Worm (Caenorhabditis elegans) whole organism, young adult: ENCODE results near the gene ubxn-6.
A peak's percentile ranks its signal among the peaks of the same experiment; 100 is the strongest.
"Not testable (repeated sequence)": the region's sequence is repeated elsewhere in the genome, so short reads cannot be mapped to it uniquely, and the experiment has no call there.

Experiments
- B0261.1 ChIP-seq: sonication (generic microtip); optimal IDR thresholded peaks from 2 replicates; lab custom pipeline; 2016; ENCODE audit warnings: mild to moderate bottlenecking, missing genetic modification characterization, moderate library complexity, missing compliant biosample characterization
- F22D6.2 ChIP-seq: sonication (generic microtip); optimal IDR thresholded peaks from 2 replicates; lab custom pipeline; 2016; ENCODE audit warnings: mild to moderate bottlenecking, missing genetic modification characterization, missing compliant biosample characterization
- F23B12.7 ChIP-seq: sonication (generic microtip); optimal IDR thresholded peaks from 2 replicates; lab custom pipeline; 2017; ENCODE audit warnings: missing genetic modification characterization, mild to moderate bottlenecking, missing compliant biosample characterization, antibody characterized with exemption, moderate library complexity; ENCODE audit not compliant: insufficient read depth
- F49E8.2 ChIP-seq: sonication (generic microtip); optimal IDR thresholded peaks from 3 replicates; lab custom pipeline; 2017; ENCODE audit warnings: missing genetic modification characterization, mild to moderate bottlenecking, missing compliant biosample characterization, antibody characterized with exemption, moderate library complexity; ENCODE audit not compliant: insufficient read depth
- F52B5.7 ChIP-seq: sonication (generic microtip); optimal IDR thresholded peaks from 2 replicates; lab custom pipeline; 2016; ENCODE audit warnings: mild to moderate bottlenecking, missing genetic modification characterization, missing compliant biosample characterization
- F57C9.4 ChIP-seq: sonication (generic microtip); optimal IDR thresholded peaks from 2 replicates; lab custom pipeline; 2017; ENCODE audit warnings: mild to moderate bottlenecking, missing genetic modification characterization, missing compliant biosample characterization
- Y67H2A.10 ChIP-seq: fragments of 200-800 bp; sonication (Bioruptor generic); conservative IDR thresholded peaks from 2 replicates; pipeline ENCODE4 v1.3.6; 2022; ENCODE audit warnings: missing genetic modification reagents, missing genetic modification characterization, missing compliant biosample characterization
- aptf-3 ChIP-seq: fragments of 200-800 bp; sonication (Bioruptor generic); IDR thresholded peaks from 2 replicates; pipeline ENCODE4 v1.3.6; 2022; ENCODE audit warnings: missing genetic modification characterization, missing compliant biosample characterization
- attf-5 ChIP-seq: fragments of 200-800 bp; sonication (Bioruptor generic); optimal IDR thresholded peaks from 2 replicates; lab custom pipeline; 2018; ENCODE audit warnings: mild to moderate bottlenecking, missing genetic modification characterization, missing compliant biosample characterization
- bed-1 ChIP-seq: fragments of 200-800 bp; sonication (Bioruptor generic); IDR thresholded peaks from 2 replicates; pipeline ENCODE4 v1.3.6; 2022; ENCODE audit warnings: missing genetic modification reagents, missing genetic modification characterization, missing compliant biosample characterization
- cebp-2 ChIP-seq: fragments of 200-800 bp; sonication (Bioruptor generic); IDR thresholded peaks from 2 replicates; pipeline ENCODE4 v1.3.6; 2022; ENCODE audit warnings: missing genetic modification characterization, missing compliant biosample characterization
- ceh-58 ChIP-seq: fragments of 200-800 bp; sonication (Bioruptor generic); IDR thresholded peaks from 2 replicates; pipeline ENCODE4 v1.3.6; 2022; ENCODE audit warnings: missing genetic modification characterization, missing compliant biosample characterization
- dpff-1 ChIP-seq: sonication (generic microtip); optimal IDR thresholded peaks from 2 replicates; lab custom pipeline; 2017; ENCODE audit warnings: mild to moderate bottlenecking, missing genetic modification characterization, missing compliant biosample characterization
- dpl-1 ChIP-seq: fragments of 150-350 bp; optimal IDR thresholded peaks from 2 replicates; lab custom pipeline; 2014; ENCODE audit warnings: missing biosample characterization, missing genetic modification reagents, missing genetic modification characterization
- efl-1 ChIP-seq: fragments of 150-350 bp; optimal IDR thresholded peaks from 2 replicates; lab custom pipeline; 2014; ENCODE audit warnings: missing biosample characterization, missing genetic modification reagents, missing genetic modification characterization
- egl-18 ChIP-seq: fragments of 200-800 bp; sonication (Bioruptor generic); IDR thresholded peaks from 2 replicates; pipeline ENCODE4 v1.3.6; 2022; ENCODE audit warnings: missing genetic modification reagents, missing genetic modification characterization, missing compliant biosample characterization
- egrh-3 ChIP-seq: fragments of 200-800 bp; sonication (Bioruptor generic); IDR thresholded peaks from 2 replicates; pipeline ENCODE4 v1.3.6; 2022; ENCODE audit warnings: missing genetic modification reagents, missing genetic modification characterization, missing compliant biosample characterization
- ets-4 ChIP-seq: fragments of 200-800 bp; sonication (Bioruptor generic); optimal IDR thresholded peaks from 2 replicates; lab custom pipeline; 2018; ENCODE audit warnings: mild to moderate bottlenecking, missing genetic modification characterization, missing compliant biosample characterization
- fkh-3 ChIP-seq: sonication (generic microtip); optimal IDR thresholded peaks from 2 replicates; lab custom pipeline; 2016; ENCODE audit warnings: mild to moderate bottlenecking, missing genetic modification characterization, missing compliant biosample characterization
- hmg-1.2 ChIP-seq: fragments of 200-800 bp; sonication (Bioruptor generic); IDR thresholded peaks from 2 replicates; pipeline ENCODE4 v1.3.6; 2022; ENCODE audit warnings: missing genetic modification reagents, missing genetic modification characterization, missing compliant biosample characterization
- let-526 ChIP-seq: fragments of 200-800 bp; sonication (Bioruptor generic); IDR thresholded peaks from 2 replicates; pipeline ENCODE4 v1.3.6; 2022; ENCODE audit warnings: missing genetic modification reagents, missing genetic modification characterization, missing compliant biosample characterization
- lin-40 ChIP-seq: sonication (generic microtip); optimal IDR thresholded peaks from 2 replicates; lab custom pipeline; 2016; ENCODE audit warnings: missing genetic modification characterization, mild to moderate bottlenecking, missing compliant biosample characterization, missing genotype, missing genetic modification reagents
- lsl-1 ChIP-seq: fragments of 200-800 bp; sonication (Bioruptor generic); optimal IDR thresholded peaks from 2 replicates; lab custom pipeline; 2018; ENCODE audit warnings: mild to moderate bottlenecking, missing genetic modification characterization, moderate library complexity, missing compliant biosample characterization
- lsy-27 ChIP-seq: sonication (generic microtip); optimal IDR thresholded peaks from 2 replicates; lab custom pipeline; 2017; ENCODE audit warnings: missing genetic modification characterization, mild to moderate bottlenecking, missing compliant biosample characterization, antibody characterized with exemption, missing genotype, borderline replicate concordance; ENCODE audit not compliant: insufficient read depth
- madf-10 ChIP-seq: sonication (generic microtip); optimal IDR thresholded peaks from 2 replicates; lab custom pipeline; 2016; ENCODE audit warnings: mild to moderate bottlenecking, missing genetic modification characterization, missing compliant biosample characterization
- madf-6 ChIP-seq: fragments of 200-800 bp; sonication (Bioruptor generic); IDR thresholded peaks from 2 replicates; pipeline ENCODE4 v1.3.6; 2022; ENCODE audit warnings: missing genetic modification reagents, missing genetic modification characterization, missing compliant biosample characterization
- mcd-1 ChIP-seq: fragments of 200-800 bp; sonication (Bioruptor generic); IDR thresholded peaks from 2 replicates; pipeline ENCODE4 v1.3.6; 2022; ENCODE audit warnings: missing genetic modification reagents, missing genetic modification characterization, missing compliant biosample characterization
- mel-28 ChIP-seq: sonication (generic microtip); optimal IDR thresholded peaks from 2 replicates; lab custom pipeline; 2016; ENCODE audit warnings: borderline replicate concordance, mild to moderate bottlenecking, missing genetic modification characterization, missing compliant biosample characterization
- nhr-27 ChIP-seq: fragments of 200-800 bp; sonication (Bioruptor generic); optimal IDR thresholded peaks from 2 replicates; lab custom pipeline; 2018; ENCODE audit warnings: mild to moderate bottlenecking, missing genetic modification characterization, moderate library complexity, missing compliant biosample characterization
- nhr-80 ChIP-seq: sonication (generic microtip); optimal IDR thresholded peaks from 2 replicates; lab custom pipeline; 2016; ENCODE audit warnings: missing genetic modification characterization, missing compliant biosample characterization
- pha-4 ChIP-seq: fragments of 150-350 bp; sonication (generic microtip); optimal IDR thresholded peaks from 2 replicates; lab custom pipeline; 2014; ENCODE audit warnings: missing biosample characterization, missing genetic modification reagents, missing genetic modification characterization
- sea-2 ChIP-seq: fragments of 200-800 bp; sonication (Bioruptor generic); IDR thresholded peaks from 2 replicates; pipeline ENCODE4 v1.3.6; 2022; ENCODE audit warnings: missing genetic modification characterization, missing compliant biosample characterization
- snpc-1.1 ChIP-seq: sonication (generic microtip); optimal IDR thresholded peaks from 2 replicates; lab custom pipeline; 2017; ENCODE audit warnings: missing genetic modification characterization, mild to moderate bottlenecking, missing compliant biosample characterization, antibody characterized with exemption, moderate library complexity, missing genotype, missing genetic modification reagents; ENCODE audit not compliant: insufficient read depth
- snpc-4 ChIP-seq, 5 experiments: fragments of 150-350 bp in 1 of 5; sonication (generic microtip) in 4 of 5; optimal IDR thresholded peaks; 2 replicates each; lab custom pipeline; 2014 to 2018; ENCODE audit warnings: missing genetic modification characterization in 5 of 5, missing biosample characterization in 3 of 5, antibody characterized with exemption in 2 of 5, mild to moderate bottlenecking in 2 of 5, missing compliant biosample characterization in 2 of 5, missing genotype in 2 of 5, moderate library complexity in 2 of 5, missing genetic modification reagents in 1 of 5
- somi-1 ChIP-seq: fragments of 200-800 bp; sonication (Bioruptor generic); optimal IDR thresholded peaks from 2 replicates; lab custom pipeline; 2018; ENCODE audit warnings: mild to moderate bottlenecking, missing genetic modification characterization, missing compliant biosample characterization
- sptf-2 ChIP-seq: fragments of 200-800 bp; sonication (Bioruptor generic); optimal IDR thresholded peaks from 2 replicates; lab custom pipeline; 2018; ENCODE audit warnings: mild to moderate bottlenecking, missing genetic modification characterization, missing compliant biosample characterization
- tbp1 ChIP-seq: fragments of 200-800 bp; sonication (Bioruptor generic); optimal IDR thresholded peaks from 2 replicates; lab custom pipeline; 2018; ENCODE audit warnings: mild to moderate bottlenecking, missing genetic modification characterization, missing compliant biosample characterization
- tbx-9 ChIP-seq: sonication (generic microtip); optimal IDR thresholded peaks from 2 replicates; lab custom pipeline; 2016; ENCODE audit warnings: borderline replicate concordance, missing genetic modification characterization, inconsistent platforms, missing compliant biosample characterization
- unc-130 ChIP-seq: sonication (generic microtip); optimal IDR thresholded peaks from 2 replicates; lab custom pipeline; 2016; ENCODE audit warnings: missing genetic modification reagents, missing genetic modification characterization, missing compliant biosample characterization
- unc-62 ChIP-seq: fragments of 150-350 bp; optimal IDR thresholded peaks from 2 replicates; lab custom pipeline; 2014; ENCODE audit warnings: missing biosample characterization, missing genetic modification reagents, missing genetic modification characterization
- ztf-18 ChIP-seq: sonication (generic microtip); optimal IDR thresholded peaks from 2 replicates; lab custom pipeline; 2016; ENCODE audit warnings: missing genotype, mild to moderate bottlenecking, missing genetic modification characterization, missing compliant biosample characterization
- ztf-22 ChIP-seq: fragments of 200-800 bp; sonication (Bioruptor generic); optimal IDR thresholded peaks from 2 replicates; lab custom pipeline; 2018; ENCODE audit warnings: mild to moderate bottlenecking, missing genetic modification characterization, moderate library complexity, missing compliant biosample characterization
- ztf-28 ChIP-seq: fragments of 200-800 bp; sonication (Bioruptor generic); IDR thresholded peaks from 2 replicates; pipeline ENCODE4 v1.3.6; 2022; ENCODE audit warnings: missing genetic modification reagents, missing genetic modification characterization, missing compliant biosample characterization

The ubxn-6 gene

ce11 chrIV:4788332-4788731 lies 21.0 kb downstream of the ubxn-6 start, which contains the start of gene nhr-104:
Gene nhr-104 (minus strand): TSS chrIV:4788692.
- TF ChIP-seq mel-28 (tag; lab: Kevin White, UChicago) = no peak
- TF ChIP-seq pha-4 (tag; lab: Kevin White, UChicago) = peak; percentile 56
- TF ChIP-seq ceh-58 (GFP tag; lab: Robert Waterston, UW) = no peak
- TF ChIP-seq ets-4 = no peak
- TF ChIP-seq madf-6 (GFP tag; lab: Robert Waterston, UW) = no peak
- no peak for TF ChIP-seq B0261.1
- TF ChIP-seq aptf-3 (GFP tag; lab: Robert Waterston, UW) = no peak
- no peak for TF ChIP-seq F52B5.7 (tag; lab: Kevin White, UChicago)
- no peak for TF ChIP-seq mcd-1 (GFP tag; lab: Robert Waterston, UW)
- no peak for TF ChIP-seq dpff-1
- no peak for TF ChIP-seq dpl-1 (GFP tag; lab: Kevin White, UChicago)
- TF ChIP-seq F22D6.2 (tag; lab: Kevin White, UChicago) = no peak
- TF ChIP-seq nhr-80 (tag; lab: Kevin White, UChicago) = peak; percentile 80
- no peak for TF ChIP-seq ztf-28 (GFP tag; lab: Robert Waterston, UW)
- no peak for TF ChIP-seq lsy-27 (tag; lab: Kevin White, UChicago)
- no peak for TF ChIP-seq lsl-1
- no peak for TF ChIP-seq sptf-2 (GFP tag; lab: Kevin White, UChicago)
- no peak for TF ChIP-seq unc-130
- TF ChIP-seq Y67H2A.10 (GFP tag; lab: Robert Waterston, UW) = no peak
- no peak for TF ChIP-seq ztf-22 (GFP tag; lab: Kevin White, UChicago)
- TF ChIP-seq lin-40 (tag; lab: Kevin White, UChicago) = peak; percentile 45
- no peak for TF ChIP-seq tbp1 (GFP tag; lab: Kevin White, UChicago)
- TF ChIP-seq cebp-2 = no peak
- TF ChIP-seq attf-5 (GFP tag; lab: Kevin White, UChicago) = peak; percentile 38
- no peak for TF ChIP-seq somi-1 (GFP tag; lab: Kevin White, UChicago)
- no peak for TF ChIP-seq F49E8.2 (tag; lab: Kevin White, UChicago)
- TF ChIP-seq fkh-3 = no peak
- no peak for TF ChIP-seq F57C9.4 (tag; lab: Kevin White, UChicago)
- TF ChIP-seq bed-1 = no peak
- TF ChIP-seq hmg-1.2 (GFP tag; lab: Robert Waterston, UW) = peak; percentile 45; the same call in 1 of the 2 replicates
- no peak for TF ChIP-seq unc-62 (GFP tag; lab: Kevin White, UChicago)
- no peak for TF ChIP-seq egl-18

ce11 chrIV:4784687-4785086 lies 24.6 kb downstream of the ubxn-6 start:
- TF ChIP-seq hmg-1.2 (GFP tag; lab: Robert Waterston, UW) (peak; percentile 34; the same call in 1 of the 2 replicates), tbp1 (GFP tag; lab: Kevin White, UChicago) (peak; percentile 5), egrh-3 (GFP tag; lab: Robert Waterston, UW) (peak; percentile 58; the same call in 1 of the 2 replicates), snpc-4 (tag; optimal IDR thresholded peaks at IDR 0.05; lab: Kevin White, UChicago) (peak in 1 of 4 experiments; percentile 52)
- TF ChIP-seq snpc-4 (GFP tag; optimal IDR thresholded peaks at IDR 0.05; lab: Kevin White, UChicago) = not testable (repeated sequence)
- TF ChIP-seq, all 124 proteins: peak for 4; not testable (repeated sequence) for 120

ce11 chrIV:4781123-4781522 lies 28.2 kb downstream of the ubxn-6 start:
- TF ChIP-seq lsl-1 = no peak
- TF ChIP-seq hmg-1.2 (GFP tag; lab: Robert Waterston, UW) = peak; percentile 67

- TF ChIP-seq let-526 (GFP tag; lab: Robert Waterston, UW) (no peak), mel-28 (tag; lab: Kevin White, UChicago) (no peak), efl-1 (GFP tag; lab: Kevin White, UChicago) (no peak), nhr-27 (no peak), dpff-1 (no peak), tbx-9 (tag; lab: Kevin White, UChicago) (no peak), ztf-18 (tag; lab: Kevin White, UChicago) (no peak), F49E8.2 (tag; lab: Kevin White, UChicago) (no peak), nhr-80 (tag; lab: Kevin White, UChicago) (no peak), F23B12.7 (tag; lab: Kevin White, UChicago) (no peak), madf-10 (tag; lab: Kevin White, UChicago) (no peak), sea-2 (GFP tag; lab: Robert Waterston, UW) (no peak), ztf-22 (GFP tag; lab: Kevin White, UChicago) (no peak), snpc-1.1 (tag; lab: Kevin White, UChicago) (no peak), unc-62 (GFP tag; lab: Kevin White, UChicago) (no peak)
Observed at ce11 chrIV:4780129-4780528, 29.2 kb downstream of the ubxn-6 start, which contains the start of gene set-15. Gene set-15 (minus strand): TSS chrIV:4780229.
